Fruit fly (Drosophila melanogaster) whole organism, prepupa: ENCODE results near the gene caz.

Experiments
- Blimp-1 ChIP-seq: fragments of 200-800 bp; sonication (Bioruptor generic); optimal IDR thresholded peaks from 3 replicates; lab custom pipeline; 2017; ENCODE audit warnings: missing biosample characterization, missing genetic modification characterization, mild to moderate bottlenecking, moderate library complexity, missing genetic modification reagents
- CG10631 ChIP-seq: fragments of 200-800 bp; sonication (Bioruptor generic); optimal IDR thresholded peaks from 2 replicates; lab custom pipeline; 2016; ENCODE audit warnings: missing biosample characterization, missing genetic modification characterization
- CG11762 ChIP-seq: fragments of 200-800 bp; sonication (Bioruptor generic); optimal IDR thresholded peaks from 3 replicates; lab custom pipeline; 2016; ENCODE audit warnings: missing biosample characterization, missing genetic modification characterization; ENCODE audit not compliant: insufficient read depth
- CG15336 ChIP-seq: fragments of 200-800 bp; sonication (Bioruptor generic); IDR thresholded peaks from 2 replicates; pipeline ENCODE4 v1.3.6; 2022; ENCODE audit warnings: missing biosample characterization, missing genetic modification characterization
- CG16779 ChIP-seq: fragments of 200-800 bp; sonication (Bioruptor generic); optimal IDR thresholded peaks from 3 replicates; lab custom pipeline; 2017; ENCODE audit warnings: missing biosample characterization, mild to moderate bottlenecking, missing genetic modification characterization
- CG31627 ChIP-seq: fragments of 200-800 bp; sonication (Bioruptor generic); optimal IDR thresholded peaks from 3 replicates; lab custom pipeline; 2016; ENCODE audit warnings: missing biosample characterization, missing genetic modification characterization
- CG32006 ChIP-seq: fragments of 200-800 bp; sonication (Bioruptor generic); optimal IDR thresholded peaks from 3 replicates; lab custom pipeline; 2017; ENCODE audit warnings: missing biosample characterization, mild to moderate bottlenecking, missing genetic modification characterization
- CG34406 ChIP-seq: fragments of 200-800 bp; sonication (Bioruptor generic); optimal IDR thresholded peaks from 3 replicates; lab custom pipeline; 2016; ENCODE audit warnings: missing biosample characterization, missing genetic modification characterization
- CG3919 ChIP-seq: fragments of 200-800 bp; sonication (Bioruptor generic); optimal IDR thresholded peaks from 3 replicates; lab custom pipeline; 2016; ENCODE audit warnings: missing biosample characterization, missing genetic modification characterization
- CG6163 ChIP-seq: fragments of 200-800 bp; sonication (Bioruptor generic); IDR thresholded peaks from 3 replicates; pipeline ENCODE4 v1.3.6; 2022; ENCODE audit warnings: missing biosample characterization, missing genetic modification characterization
- CG6276 ChIP-seq: fragments of 200-800 bp; sonication (Bioruptor generic); optimal IDR thresholded peaks from 2 replicates; lab custom pipeline; 2017; ENCODE audit warnings: missing biosample characterization, mild to moderate bottlenecking, missing genetic modification characterization
- CG6792 ChIP-seq: fragments of 200-800 bp; sonication (Bioruptor generic); optimal IDR thresholded peaks from 3 replicates; lab custom pipeline; 2016; ENCODE audit warnings: missing biosample characterization, missing genetic modification characterization
- CG6808 ChIP-seq: fragments of 200-800 bp; sonication (Bioruptor generic); optimal IDR thresholded peaks from 3 replicates; lab custom pipeline; 2017; ENCODE audit warnings: missing biosample characterization, missing genetic modification characterization, mild to moderate bottlenecking, moderate library complexity, missing genetic modification reagents
- CG6854 ChIP-seq: fragments of 200-800 bp; sonication (Bioruptor generic); optimal IDR thresholded peaks from 2 replicates; lab custom pipeline; 2017; ENCODE audit warnings: missing biosample characterization, mild to moderate bottlenecking, missing genetic modification characterization
- CG7368 ChIP-seq: fragments of 200-800 bp; sonication (Bioruptor generic); optimal IDR thresholded peaks from 3 replicates; lab custom pipeline; 2016; ENCODE audit warnings: missing biosample characterization, missing genetic modification characterization
- CG8119 ChIP-seq: fragments of 200-800 bp; sonication (Bioruptor generic); IDR thresholded peaks from 3 replicates; pipeline ENCODE4 v1.3.6; 2022; ENCODE audit warnings: missing biosample characterization, missing genetic modification characterization
- CG8319 ChIP-seq: fragments of 200-800 bp; sonication (Bioruptor generic); optimal IDR thresholded peaks from 3 replicates; lab custom pipeline; 2016; ENCODE audit warnings: missing biosample characterization, missing genetic modification characterization
- CG8632 ChIP-seq: fragments of 200-800 bp; sonication (Bioruptor generic); optimal IDR thresholded peaks from 3 replicates; lab custom pipeline; 2016; ENCODE audit warnings: missing biosample characterization, missing genetic modification characterization
- CG9139 ChIP-seq: fragments of 200-800 bp; sonication (Bioruptor generic); optimal IDR thresholded peaks from 3 replicates; lab custom pipeline; 2017; ENCODE audit warnings: missing biosample characterization, mild to moderate bottlenecking, missing genetic modification characterization
- Eip75B ChIP-seq: fragments of 200-800 bp; sonication (Bioruptor generic); optimal IDR thresholded peaks from 3 replicates; lab custom pipeline; 2016; ENCODE audit warnings: missing biosample characterization, missing genetic modification characterization
- Eip78C ChIP-seq: fragments of 200-800 bp; sonication (Bioruptor generic); peaks from one replicate; lab custom pipeline; 2016; ENCODE audit warnings: missing biosample characterization, missing genetic modification characterization
- Eip93F ChIP-seq: fragments of 200-800 bp; sonication (Bioruptor generic); optimal IDR thresholded peaks from 2 replicates; lab custom pipeline; 2016; ENCODE audit warnings: missing biosample characterization, mild to moderate bottlenecking, missing genetic modification characterization
- Ets21C ChIP-seq: fragments of 200-800 bp; sonication (Bioruptor generic); optimal IDR thresholded peaks from 3 replicates; lab custom pipeline; 2016; ENCODE audit warnings: missing biosample characterization, missing genetic modification characterization
- Ets96B ChIP-seq: fragments of 200-800 bp; optimal IDR thresholded peaks from 2 replicates; lab custom pipeline; 2019; ENCODE audit warnings: missing biosample characterization, mild to moderate bottlenecking, missing genetic modification characterization, moderate library complexity
- Hr39 ChIP-seq: fragments of 200-800 bp; sonication (Bioruptor generic); optimal IDR thresholded peaks from 2 replicates; lab custom pipeline; 2016; ENCODE audit warnings: missing biosample characterization, missing genetic modification characterization
- Hr4 ChIP-seq: fragments of 200-800 bp; sonication (Bioruptor generic); optimal IDR thresholded peaks from 3 replicates; lab custom pipeline; 2016; ENCODE audit warnings: missing biosample characterization, missing genetic modification characterization
- Lpt ChIP-seq: fragments of 200-800 bp; sonication (Bioruptor generic); optimal IDR thresholded peaks from 3 replicates; lab custom pipeline; 2016; ENCODE audit warnings: missing biosample characterization, missing genetic modification characterization
- Met ChIP-seq: fragments of 200-800 bp; sonication (Bioruptor generic); optimal IDR thresholded peaks from 3 replicates; lab custom pipeline; 2016; ENCODE audit warnings: missing biosample characterization, missing genetic modification characterization
- Smox ChIP-seq: fragments of 200-800 bp; sonication (Bioruptor generic); optimal IDR thresholded peaks from 3 replicates; lab custom pipeline; 2016; ENCODE audit warnings: missing biosample characterization, missing genetic modification characterization
- Sox102F ChIP-seq: fragments of 200-800 bp; sonication (Bioruptor generic); optimal IDR thresholded peaks from 2 replicates; lab custom pipeline; 2016; ENCODE audit warnings: missing biosample characterization, mild to moderate bottlenecking, missing genetic modification characterization
- Sox14 ChIP-seq: fragments of 200-800 bp; sonication (Bioruptor generic); optimal IDR thresholded peaks from 3 replicates; lab custom pipeline; 2016; ENCODE audit warnings: missing biosample characterization, missing genetic modification characterization
- achi ChIP-seq: fragments of 200-800 bp; sonication (Bioruptor generic); optimal IDR thresholded peaks from 3 replicates; lab custom pipeline; 2016; ENCODE audit warnings: missing biosample characterization, missing genetic modification characterization
- acj6 ChIP-seq: fragments of 200-800 bp; sonication (Bioruptor generic); optimal IDR thresholded peaks from 3 replicates; lab custom pipeline; 2016; ENCODE audit warnings: missing biosample characterization, missing genetic modification characterization
- cyc ChIP-seq: fragments of 200-800 bp; sonication (Bioruptor generic); optimal IDR thresholded peaks from 3 replicates; lab custom pipeline; 2016; ENCODE audit warnings: missing biosample characterization, missing genetic modification characterization
- dac ChIP-seq: fragments of 200-800 bp; sonication (Bioruptor generic); optimal IDR thresholded peaks from 2 replicates; lab custom pipeline; 2017; ENCODE audit warnings: missing biosample characterization, mild to moderate bottlenecking, missing genetic modification characterization
- dsx ChIP-seq: fragments of 200-800 bp; optimal IDR thresholded peaks from 3 replicates; lab custom pipeline; 2019; ENCODE audit warnings: missing biosample characterization, mild to moderate bottlenecking, missing genetic modification characterization, moderate library complexity; ENCODE audit not compliant: poor library complexity, severe bottlenecking
- eg ChIP-seq: fragments of 200-800 bp; sonication (Bioruptor generic); IDR thresholded peaks from 3 replicates; pipeline ENCODE4 v1.3.6; 2022; ENCODE audit warnings: missing biosample characterization, missing genetic modification characterization
- esn ChIP-seq: fragments of 200-800 bp; sonication (Bioruptor generic); optimal IDR thresholded peaks from 2 replicates; lab custom pipeline; 2016; ENCODE audit warnings: missing biosample characterization, mild to moderate bottlenecking, missing genetic modification characterization, moderate library complexity
- fd59A ChIP-seq: fragments of 200-800 bp; sonication (Bioruptor generic); optimal IDR thresholded peaks from 2 replicates; lab custom pipeline; 2017; ENCODE audit warnings: missing biosample characterization, mild to moderate bottlenecking, missing genetic modification characterization, missing genetic modification reagents
- fd85E ChIP-seq: fragments of 200-800 bp; sonication (Bioruptor generic); optimal IDR thresholded peaks from 3 replicates; lab custom pipeline; 2016; ENCODE audit warnings: missing biosample characterization, missing genetic modification characterization
- fkh ChIP-seq: fragments of 200-800 bp; sonication (Bioruptor generic); optimal IDR thresholded peaks from 3 replicates; lab custom pipeline; 2017; ENCODE audit warnings: missing biosample characterization, mild to moderate bottlenecking, missing genetic modification characterization, moderate library complexity
- lz ChIP-seq: fragments of 200-800 bp; sonication (Bioruptor generic); optimal IDR thresholded peaks from 3 replicates; lab custom pipeline; 2016; ENCODE audit warnings: missing biosample characterization, missing genetic modification characterization
- pdm3 ChIP-seq: fragments of 200-800 bp; sonication (Bioruptor generic); optimal IDR thresholded peaks from 3 replicates; lab custom pipeline; 2016; ENCODE audit warnings: missing biosample characterization, missing genetic modification characterization
- salr ChIP-seq, 2 experiments: fragments of 200-800 bp; sonication (Bioruptor generic); optimal IDR thresholded peaks; 3 replicates each; lab custom pipeline; 2016 to 2018; ENCODE audit warnings: missing biosample characterization in 2 of 2, missing genetic modification characterization in 2 of 2, mild to moderate bottlenecking in 1 of 2
- spab ChIP-seq: fragments of 200-800 bp; sonication (Bioruptor generic); optimal IDR thresholded peaks from 2 replicates; lab custom pipeline; 2017; ENCODE audit warnings: missing biosample characterization, mild to moderate bottlenecking, missing genetic modification characterization, missing genetic modification reagents
- ss ChIP-seq, 2 experiments: fragments of 200-800 bp; sonication (Bioruptor generic); optimal IDR thresholded peaks; 2 replicates in 1 of 2; 3 replicates in 1 of 2; lab custom pipeline; 2017 to 2018; ENCODE audit warnings: mild to moderate bottlenecking in 2 of 2, missing biosample characterization in 2 of 2, missing genetic modification characterization in 2 of 2, moderate library complexity in 1 of 2
- svp ChIP-seq: fragments of 200-800 bp; sonication (Bioruptor generic); peaks from one replicate; lab custom pipeline; 2016; ENCODE audit warnings: missing biosample characterization, missing genetic modification characterization
- topi ChIP-seq: fragments of 200-800 bp; sonication (Bioruptor generic); optimal IDR thresholded peaks from 3 replicates; lab custom pipeline; 2016; ENCODE audit warnings: missing biosample characterization, missing genetic modification characterization

The caz gene

dm6 chrX:16277878-16278506, 10.6 kb upstream of the caz start, which contains the start of gene eas:
Gene eas, plus strand, starts transcription at chrX:16278328.
- TF ChIP-seq esn (GFP tag; lab: Kevin White, UChicago) (peak; percentile 31), Eip78C (GFP tag; lab: Kevin White, UChicago) (peak; percentile 55), CG31627 (peak; percentile 16), acj6 (GFP tag; lab: Kevin White, UChicago) (peak; percentile 27), Lpt (GFP tag; lab: Kevin White, UChicago) (no peak), lz (GFP tag; lab: Kevin White, UChicago) (peak; percentile 16), CG6163 (GFP tag; lab: Robert Waterston, UW) (0 out of 3 replicates have a peak, but pooled peaks have one; percentile 7), Hr39 (GFP tag; lab: Kevin White, UChicago) (peak; percentile 36), fkh (GFP tag; lab: Kevin White, UChicago) (no peak), salr (GFP tag; optimal IDR thresholded peaks at IDR 0.05; lab: Kevin White, UChicago) (peak in 1 of 2 experiments; percentile 7)

- TF ChIP-seq CG6854: peak; percentile 88
- peak; percentile 85 for TF ChIP-seq CG3919 (GFP tag; lab: Kevin White, UChicago)
- TF ChIP-seq Sox102F (GFP tag; lab: Kevin White, UChicago): peak; percentile 87
- peak; percentile 85 for TF ChIP-seq achi (GFP tag; lab: Kevin White, UChicago)
- peak; percentile 90 for TF ChIP-seq eg
- peak; percentile 80 for TF ChIP-seq Hr39 (GFP tag; lab: Kevin White, UChicago)
- peak; percentile 82 for TF ChIP-seq CG16779
- TF ChIP-seq esn (GFP tag; lab: Kevin White, UChicago): peak; percentile 79
- TF ChIP-seq Blimp-1 (GFP tag; lab: Kevin White, UChicago): peak; percentile 70
- TF ChIP-seq CG11762 (GFP tag; lab: Kevin White, UChicago): peak; percentile 75
- peak; percentile 87 for TF ChIP-seq topi (GFP tag; lab: Kevin White, UChicago)
- TF ChIP-seq Eip93F (GFP tag; lab: Kevin White, UChicago): peak; percentile 73
- peak; percentile 88 for TF ChIP-seq CG6792 (GFP tag; lab: Kevin White, UChicago)
- TF ChIP-seq CG6808: peak; percentile 94
- peak; percentile 87 for TF ChIP-seq Met (GFP tag; lab: Kevin White, UChicago)
- TF ChIP-seq spab: peak; percentile 83
- TF ChIP-seq CG32006 (GFP tag; lab: Kevin White, UChicago): peak; percentile 78
- TF ChIP-seq CG8119: peak; percentile 90
- peak; percentile 83 for TF ChIP-seq CG9139 (GFP tag; lab: Kevin White, UChicago)
- TF ChIP-seq CG34406 (GFP tag; lab: Kevin White, UChicago): peak; percentile 86
- TF ChIP-seq dsx: peak; percentile 86
- peak; percentile 75 for TF ChIP-seq CG10631 (GFP tag; lab: Kevin White, UChicago)
- TF ChIP-seq Ets96B: peak; percentile 86
- TF ChIP-seq ss (GFP tag; optimal IDR thresholded peaks at IDR 0.05; lab: Kevin White, UChicago): peak; percentile 90 to 91
- TF ChIP-seq cyc (GFP tag; lab: Kevin White, UChicago): peak; percentile 65
- TF ChIP-seq Sox14 (GFP tag; lab: Kevin White, UChicago): peak; percentile 86
- TF ChIP-seq acj6 (GFP tag; lab: Kevin White, UChicago): peak; percentile 80
- peak; percentile 49 for TF ChIP-seq Hr4 (GFP tag; lab: Kevin White, UChicago)
- TF ChIP-seq CG7368: peak; percentile 75
- peak; percentile 78 for TF ChIP-seq dac (GFP tag; lab: Kevin White, UChicago)
- TF ChIP-seq Ets21C (GFP tag; lab: Kevin White, UChicago): peak; percentile 71
- peak; percentile 90 for TF ChIP-seq Eip78C (GFP tag; lab: Kevin White, UChicago)
- TF ChIP-seq CG8632 (GFP tag; lab: Kevin White, UChicago): peak; percentile 85
- peak; percentile 77 for TF ChIP-seq CG31627
- peak; percentile 89 for TF ChIP-seq fd59A (GFP tag; lab: Kevin White, UChicago)
- peak; percentile 68 for TF ChIP-seq CG8319 (GFP tag; lab: Kevin White, UChicago)
- TF ChIP-seq fd85E (GFP tag; lab: Kevin White, UChicago): peak; percentile 13
- TF ChIP-seq CG15336 (GFP tag; lab: Robert Waterston, UW): peak; percentile 94
- peak; percentile 73 for TF ChIP-seq svp (GFP tag; lab: Kevin White, UChicago)
- TF ChIP-seq CG6276 (GFP tag; lab: Kevin White, UChicago): peak; percentile 83
- TF ChIP-seq Smox: peak; percentile 79
- TF ChIP-seq pdm3 (GFP tag; lab: Kevin White, UChicago): peak; percentile 79
- peak; percentile 78 for TF ChIP-seq Eip75B
Observed at dm6 chrX:16278783-16279182, 9.8 kb upstream of the caz start.
